Worm (Caenorhabditis elegans): ENCODE measurements around the gene suca-1.

The suca-1 gene

DNA sequence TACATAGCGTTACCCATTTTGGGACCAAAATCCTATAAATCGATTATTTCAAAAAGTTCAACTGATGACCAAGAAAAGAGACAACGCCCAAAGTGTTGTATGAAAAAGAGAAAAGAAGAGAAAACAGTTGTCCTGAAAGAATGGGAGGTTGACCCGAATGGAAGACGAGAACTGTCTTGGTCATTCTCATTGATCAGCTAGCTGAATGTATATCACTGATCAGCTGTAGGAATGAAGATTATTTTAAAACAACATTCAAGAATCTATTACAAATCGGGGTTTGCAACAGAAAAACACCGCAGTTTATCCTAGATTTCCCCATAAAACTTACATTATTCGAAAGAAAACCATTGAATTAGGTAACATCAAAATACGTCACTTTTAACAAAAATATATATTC is 9.5 kb downstream of the suca-1 start, which contains the start of gene F47B10.5:
Gene F47B10.5, minus strand, starts transcription at position 101 of the 400 bp plus-strand sequence.
- no peak for TF ChIP-seq lin-54 (GFP tag; optimal IDR thresholded peaks at IDR 0.05)
- TF ChIP-seq ekl-4 (GFP tag; IDR thresholded peaks at IDR 0.05): no peak
- TF ChIP-seq egl-18 (GFP tag; IDR thresholded peaks at IDR 0.05): no peak
- no peak for TF ChIP-seq ztf-18 (tag; optimal IDR thresholded peaks at IDR 0.05)
- no peak for TF ChIP-seq ceh-79 (tag; optimal IDR thresholded peaks at IDR 0.05)
- no peak for TF ChIP-seq chd-7 (tag; optimal IDR thresholded peaks at IDR 0.05)
- no peak for TF ChIP-seq Y53G8AR.9 (GFP tag; conservative IDR thresholded peaks at IDR 0.05)

DNA sequence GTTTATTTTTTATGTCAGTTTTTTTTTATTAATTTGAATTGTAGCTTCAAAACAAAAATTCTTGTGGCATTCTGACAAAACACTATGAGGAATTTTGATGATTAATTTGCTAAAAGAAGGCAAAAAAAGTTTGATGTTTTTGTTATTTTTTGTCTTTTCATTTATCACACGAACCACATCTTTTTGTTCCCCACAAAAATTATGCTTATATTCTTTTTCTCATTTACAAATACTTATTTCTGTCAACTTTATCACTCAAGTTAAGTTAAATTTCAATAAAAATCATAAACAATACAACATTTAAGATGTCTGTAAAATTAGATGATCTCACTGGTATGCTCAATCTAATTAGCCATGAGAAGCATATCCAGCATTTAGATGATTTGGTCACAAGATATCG is 11.7 kb downstream of the suca-1 start, which contains the start of gene F47B10.6:
Gene F47B10.6, plus strand, starts transcription at position 301 of the 400 bp plus-strand sequence.
- TF ChIP-seq mcd-1 (GFP tag; IDR thresholded peaks at IDR 0.05) (no peak), hlh-26 (GFP tag; conservative IDR thresholded peaks at IDR 0.05) (no peak), lin-54 (GFP tag; optimal IDR thresholded peaks at IDR 0.05) (no peak), dpl-1 (GFP tag; optimal IDR thresholded peaks at IDR 0.05) (no peak), dox-1 (GFP tag; IDR thresholded peaks at IDR 0.05) (no peak), cebp-1 (GFP tag; IDR thresholded peaks at IDR 0.05) (no peak), cebp-1 (tag; optimal IDR thresholded peaks at IDR 0.05) (no peak), akir-1 (GFP tag; optimal IDR thresholded peaks at IDR 0.05) (no peak), lin-35 (GFP tag; optimal IDR thresholded peaks at IDR 0.05) (no peak)

DNA sequence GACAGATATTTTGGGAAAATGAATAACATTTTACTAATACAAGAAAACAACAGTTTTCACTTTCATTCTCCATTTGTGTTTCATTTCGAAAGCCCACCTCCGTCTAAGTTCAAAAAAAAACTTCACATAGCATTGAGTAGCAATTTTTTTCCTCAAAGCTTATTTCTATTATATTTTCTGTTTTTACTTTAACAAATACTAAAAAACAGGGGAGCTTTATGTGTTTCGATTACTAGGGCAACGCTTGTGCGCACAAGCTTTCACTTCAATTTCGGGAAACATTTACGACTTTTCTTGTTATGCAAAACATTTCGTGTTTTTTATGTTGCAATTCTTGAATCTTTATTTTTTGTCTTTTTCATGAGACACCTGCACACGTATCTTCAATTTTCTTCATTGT is 14.0 kb downstream of the suca-1 start, which contains the start of gene T21E8.5:
Gene T21E8.5, plus strand, starts transcription at position 301 of the 400 bp plus-strand sequence.
- TF ChIP-seq Y53G8AR.9 (GFP tag; conservative IDR thresholded peaks at IDR 0.05): no peak
- TF ChIP-seq attf-5 (GFP tag; optimal IDR thresholded peaks at IDR 0.05): no peak
- no peak for TF ChIP-seq let-607 (tag; optimal IDR thresholded peaks at IDR 0.05)
- TF ChIP-seq ccch-3 (GFP tag; optimal IDR thresholded peaks at IDR 0.05): no peak
- no peak for TF ChIP-seq zfh-2 (GFP tag; conservative IDR thresholded peaks at IDR 0.05)
- TF ChIP-seq chd-7 (tag; optimal IDR thresholded peaks at IDR 0.05): no peak
- no peak for TF ChIP-seq sea-2 (GFP tag; IDR thresholded peaks at IDR 0.05)
- TF ChIP-seq madf-8 (GFP tag; conservative IDR thresholded peaks at IDR 0.05): no peak
- no peak for TF ChIP-seq snpc-3.4 (tag; optimal IDR thresholded peaks at IDR 0.05)
- no peak for TF ChIP-seq hlh-26 (GFP tag; conservative IDR thresholded peaks at IDR 0.05)
- TF ChIP-seq nhr-179 (tag; optimal IDR thresholded peaks at IDR 0.05): no peak
- TF ChIP-seq nhr-90 (tag; optimal IDR thresholded peaks at IDR 0.05): no peak
- TF ChIP-seq die-1 (tag; optimal IDR thresholded peaks at IDR 0.05): no peak
- TF ChIP-seq ceh-79 (tag; optimal IDR thresholded peaks at IDR 0.05): no peak
- TF ChIP-seq B0261.1 (tag; optimal IDR thresholded peaks at IDR 0.05): no peak
- TF ChIP-seq nfya-2 (GFP tag; IDR thresholded peaks at IDR 0.05): no peak
- TF ChIP-seq pbrm-1 (GFP tag; IDR thresholded peaks at IDR 0.05): no peak
- no peak for TF ChIP-seq ceh-40 (GFP tag; IDR thresholded peaks at IDR 0.05)
- no peak for TF ChIP-seq nfya-1 (tag; optimal IDR thresholded peaks at IDR 0.05; ENCODE audit: borderline replicate concordance, insufficient read depth)
- TF ChIP-seq ztf-28 (GFP tag; IDR thresholded peaks at IDR 0.05): no peak

DNA sequence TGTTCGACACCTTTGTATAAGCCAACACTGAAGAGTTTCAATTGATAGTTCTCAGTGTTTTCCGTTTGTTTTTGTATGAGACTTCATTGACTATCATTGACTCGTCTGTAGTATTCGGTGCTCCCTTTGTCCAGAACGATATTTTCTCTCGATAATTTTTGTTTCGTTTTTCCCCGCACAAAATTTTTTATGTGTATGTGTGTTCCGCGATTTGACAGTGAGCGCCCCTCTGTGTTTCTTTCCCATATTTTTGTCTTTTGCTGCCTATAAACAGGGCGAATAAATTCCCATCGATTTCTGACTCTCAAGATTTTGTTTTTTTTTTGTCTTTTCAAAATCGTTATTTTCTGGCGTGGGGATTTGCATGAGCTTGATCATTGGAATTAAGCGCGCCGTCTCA is 16.7 kb downstream of the suca-1 start, which contains the start of gene T21E8.7:
Gene T21E8.7, plus strand, starts transcription at position 301 of the 400 bp plus-strand sequence.
- no peak for TF ChIP-seq Y53G8AR.9 (GFP tag; conservative IDR thresholded peaks at IDR 0.05)
- no peak for TF ChIP-seq sptf-2 (GFP tag; optimal IDR thresholded peaks at IDR 0.05)
- no peak for TF ChIP-seq madf-8 (GFP tag; conservative IDR thresholded peaks at IDR 0.05)

DNA sequence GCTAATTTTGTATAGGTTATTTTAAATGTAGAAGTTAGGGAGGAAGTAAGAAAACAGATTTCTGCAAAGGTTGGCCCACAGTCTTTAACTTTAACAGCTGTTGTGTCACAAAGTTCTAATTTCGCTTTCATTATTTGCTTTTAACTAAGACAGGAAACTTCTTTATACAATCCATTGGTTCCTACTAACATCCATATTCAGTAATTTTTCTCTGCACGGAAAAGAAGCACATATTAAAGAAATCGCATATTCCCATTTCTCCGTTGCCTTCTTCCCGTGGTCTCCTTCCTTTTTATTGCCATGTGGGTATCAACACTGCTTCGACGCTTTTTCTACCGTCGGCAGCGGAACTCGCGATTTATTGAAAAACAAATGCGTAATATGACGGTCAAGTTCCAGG is 17.9 kb downstream of the suca-1 start, which contains the start of gene T21E8.6:
Gene T21E8.6, plus strand, starts transcription at position 301 of the 400 bp plus-strand sequence.
- TF ChIP-seq B0019.2 (GFP tag; conservative IDR thresholded peaks at IDR 0.05) (no peak), ekl-4 (GFP tag; IDR thresholded peaks at IDR 0.05) (no peak), lsl-1 (GFP tag; optimal IDR thresholded peaks at IDR 0.05) (no peak), F57A8.1 (GFP tag; optimal IDR thresholded peaks at IDR 0.05) (no peak), ceh-27 (GFP tag; optimal IDR thresholded peaks at IDR 0.05) (no peak), T26A5.8 (tag; optimal IDR thresholded peaks at IDR 0.05) (no peak)

Data from whole organism, young adult.